Worm (Caenorhabditis elegans) whole organism, early embryonic: Measurements from ENCODE around the gene sri-57.
"Not testable (repeated sequence)": the region's sequence is repeated elsewhere in the genome, so short reads cannot be mapped to it uniquely, and the experiment has no call there.

Source experiments
- B0310.2 ChIP-seq: sonication (generic microtip); optimal IDR thresholded peaks from 2 replicates; lab custom pipeline; 2016; ENCODE audit warnings: mild to moderate bottlenecking, missing genetic modification characterization, missing compliant biosample characterization
- F13C5.2 ChIP-seq: sonication (generic microtip); optimal IDR thresholded peaks from 2 replicates; lab custom pipeline; 2017; ENCODE audit warnings: mild to moderate bottlenecking, missing genetic modification characterization, inconsistent platforms, missing compliant biosample characterization
- aly-1 ChIP-seq: sonication (generic microtip); optimal IDR thresholded peaks from 2 replicates; lab custom pipeline; 2016; ENCODE audit warnings: missing genetic modification characterization, missing compliant biosample characterization
- ama-1 ChIP-seq: fragments of 150-350 bp; optimal IDR thresholded peaks from 2 replicates; lab custom pipeline; 2014
- ceh-13 ChIP-seq: fragments of 200-800 bp; sonication (Bioruptor generic); optimal IDR thresholded peaks from 2 replicates; lab custom pipeline; 2018; ENCODE audit warnings: mild to moderate bottlenecking, missing genetic modification characterization, missing compliant biosample characterization
- ceh-36 ChIP-seq: sonication (generic microtip); optimal IDR thresholded peaks from 2 replicates; lab custom pipeline; 2016; ENCODE audit warnings: missing genetic modification characterization, inconsistent platforms, missing compliant biosample characterization
- ets-7 ChIP-seq: sonication (generic microtip); optimal IDR thresholded peaks from 2 replicates; lab custom pipeline; 2016; ENCODE audit warnings: missing genotype, missing genetic modification characterization, missing compliant biosample characterization
- flt-1 ChIP-seq: fragments of 200-800 bp; sonication (Bioruptor generic); IDR thresholded peaks from 2 replicates; pipeline ENCODE4 v1.3.6; 2022; ENCODE audit warnings: missing genetic modification characterization, missing compliant biosample characterization
- hmbx-1 ChIP-seq: sonication (generic microtip); optimal IDR thresholded peaks from 2 replicates; lab custom pipeline; 2016; ENCODE audit warnings: mild to moderate bottlenecking, missing genetic modification characterization, missing compliant biosample characterization
- hmg-4 ChIP-seq: fragments of 200-800 bp; sonication (Bioruptor generic); optimal IDR thresholded peaks from 2 replicates; lab custom pipeline; 2018; ENCODE audit warnings: mild to moderate bottlenecking, missing genetic modification characterization, missing compliant biosample characterization
- hnd-1 ChIP-seq: sonication (generic microtip); optimal IDR thresholded peaks from 2 replicates; lab custom pipeline; 2016; ENCODE audit warnings: missing genetic modification characterization, missing compliant biosample characterization
- pes-1 ChIP-seq: fragments of 200-800 bp; sonication (Bioruptor generic); IDR thresholded peaks from 2 replicates; pipeline ENCODE4 v1.3.6; 2022; ENCODE audit warnings: missing genetic modification reagents, missing genetic modification characterization, missing compliant biosample characterization
- scrt-1 ChIP-seq: fragments of 200-800 bp; sonication (Bioruptor generic); IDR thresholded peaks from 2 replicates; pipeline ENCODE4 v1.3.6; 2022; ENCODE audit warnings: missing genetic modification characterization, missing compliant biosample characterization
- sea-1 ChIP-seq: fragments of 200-800 bp; sonication (Bioruptor generic); conservative IDR thresholded peaks from 2 replicates; pipeline ENCODE4 v1.3.6; 2022; ENCODE audit warnings: missing genetic modification characterization, missing compliant biosample characterization
- tbx-11 ChIP-seq: fragments of 200-800 bp; sonication (Bioruptor generic); IDR thresholded peaks from 2 replicates; pipeline ENCODE4 v1.3.6; 2022; ENCODE audit warnings: missing genetic modification characterization, missing compliant biosample characterization
- tbx-37 ChIP-seq: fragments of 200-800 bp; sonication (Bioruptor generic); conservative IDR thresholded peaks from 2 replicates; pipeline ENCODE4 v1.3.6; 2022; ENCODE audit warnings: missing genetic modification reagents, missing genetic modification characterization, missing compliant biosample characterization
- tra-4 ChIP-seq: sonication (generic microtip); optimal IDR thresholded peaks from 2 replicates; lab custom pipeline; 2017; ENCODE audit warnings: missing genetic modification characterization, missing compliant biosample characterization

Gene sri-57

DNA sequence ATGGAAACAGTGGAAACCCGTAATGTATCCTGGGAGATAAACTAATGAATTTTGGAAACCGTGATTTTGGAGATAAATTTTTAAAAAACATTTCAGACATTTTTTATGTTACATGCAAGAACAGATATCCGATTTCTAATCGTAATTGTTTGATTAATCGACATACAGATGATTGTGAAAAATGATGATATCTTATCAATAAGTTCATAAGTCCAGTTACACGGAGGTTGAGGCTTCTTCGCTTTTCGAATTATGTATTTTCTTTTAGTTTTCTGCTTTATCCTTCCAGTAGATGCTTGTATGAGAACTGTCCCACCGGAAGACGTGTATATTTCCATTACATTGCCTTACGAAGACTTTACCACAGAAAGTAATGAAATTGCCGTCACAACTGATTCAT lies 6.6 kb downstream of the sri-57 start, which contains the start of gene F22E5.22:
F22E5.22 (plus strand) TSS at position 301 of the 400 bp plus-strand sequence.
- TF ChIP-seq hnd-1 (tag; lab: Kevin White, UChicago), result no peak
- TF ChIP-seq sea-1 (GFP tag; lab: Robert Waterston, UW), result no peak
- no peak for TF ChIP-seq flt-1 (GFP tag; lab: Robert Waterston, UW)
- TF ChIP-seq hmbx-1, result no peak
- TF ChIP-seq tbx-11, result no peak
- no peak for TF ChIP-seq ceh-13 (GFP tag; lab: Kevin White, UChicago)

- TF ChIP-seq hmbx-1; scrt-1 (GFP tag; lab: Robert Waterston, UW); sea-1 (GFP tag; lab: Robert Waterston, UW): not testable (repeated sequence)
These were observed 7.1 kb downstream of the sri-57 start, which contains the start of gene F22E5.2 for ce11 chrII:2665081-2665480. F22E5.2 (plus strand) TSS chrII:2665381.

ce11 chrII:2659364-2659763 lies 12.9 kb downstream of the sri-57 start, which contains the start of gene gcy-21:
gcy-21 (plus strand) TSS chrII:2659664.
- TF ChIP-seq pes-1 (GFP tag; lab: Robert Waterston, UW) (no peak), ceh-13 (GFP tag; lab: Kevin White, UChicago) (no peak)

- TF ChIP-seq aly-1 (no peak), F13C5.2 (tag; lab: Kevin White, UChicago) (no peak), hmg-4 (GFP tag; lab: Kevin White, UChicago) (no peak), scrt-1 (GFP tag; lab: Robert Waterston, UW) (no peak), hmbx-1 (no peak), tra-4 (tag; lab: Kevin White, UChicago) (no peak), pes-1 (GFP tag; lab: Robert Waterston, UW) (no peak), ets-7 (tag; lab: Kevin White, UChicago) (no peak), ceh-13 (GFP tag; lab: Kevin White, UChicago) (no peak), tbx-11 (no peak), flt-1 (GFP tag; lab: Robert Waterston, UW) (no peak), ama-1 (lab: Kevin White, UChicago) (no peak), sea-1 (GFP tag; lab: Robert Waterston, UW) (no peak), B0310.2 (tag; lab: Kevin White, UChicago) (no peak), tbx-37 (GFP tag; lab: Robert Waterston, UW) (no peak), hnd-1 (tag; lab: Kevin White, UChicago) (no peak), ceh-36 (tag; lab: Kevin White, UChicago) (no peak)
These were observed 15.6 kb downstream of the sri-57 start, which contains the start of gene sri-47 for ce11 chrII:2656606-2657005. sri-47 (plus strand) TSS chrII:2656906.

ce11 chrII:2649539-2649938 lies 22.7 kb downstream of the sri-57 start, which contains the start of the genes F22E5.13 and F22E5.6:
F22E5.13 (minus strand) TSS chrII:2649639.
F22E5.6 (plus strand) TSS chrII:2649835.
- TF ChIP-seq B0310.2 (tag; lab: Kevin White, UChicago) (no peak), ceh-36 (tag; lab: Kevin White, UChicago) (no peak), flt-1 (GFP tag; lab: Robert Waterston, UW) (no peak), tra-4 (tag; lab: Kevin White, UChicago) (no peak), hmbx-1 (no peak), tbx-37 (GFP tag; lab: Robert Waterston, UW) (no peak), hmg-4 (GFP tag; lab: Kevin White, UChicago) (no peak), hnd-1 (tag; lab: Kevin White, UChicago) (no peak), sea-1 (GFP tag; lab: Robert Waterston, UW) (no peak), ceh-13 (GFP tag; lab: Kevin White, UChicago) (no peak), scrt-1 (GFP tag; lab: Robert Waterston, UW) (no peak), aly-1 (no peak), pes-1 (GFP tag; lab: Robert Waterston, UW) (no peak), ama-1 (lab: Kevin White, UChicago) (no peak), tbx-11 (no peak), F13C5.2 (tag; lab: Kevin White, UChicago) (no peak), ets-7 (tag; lab: Kevin White, UChicago) (no peak)

DNA sequence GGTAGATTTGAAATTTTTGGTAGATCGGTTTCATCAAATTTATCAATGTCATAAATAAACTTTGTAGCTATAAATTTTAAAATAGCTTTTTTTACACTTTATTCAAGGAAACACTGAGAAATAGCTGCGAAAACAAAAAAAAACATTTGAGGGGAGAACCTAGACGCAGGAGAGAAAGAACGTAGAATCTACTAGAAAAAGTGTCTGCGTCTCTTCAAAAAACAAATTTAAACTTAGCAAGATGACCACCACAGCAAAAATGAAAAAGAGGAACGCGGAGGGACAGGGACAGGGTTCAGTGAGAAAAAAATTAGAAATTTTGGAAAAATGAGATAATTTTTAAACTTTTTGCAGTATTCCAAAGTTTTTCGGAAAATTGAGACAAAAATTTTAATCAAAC lies 23.2 kb downstream of the sri-57 start:
- TF ChIP-seq aly-1, result no peak
- TF ChIP-seq ceh-36 (tag; lab: Kevin White, UChicago), result no peak

DNA sequence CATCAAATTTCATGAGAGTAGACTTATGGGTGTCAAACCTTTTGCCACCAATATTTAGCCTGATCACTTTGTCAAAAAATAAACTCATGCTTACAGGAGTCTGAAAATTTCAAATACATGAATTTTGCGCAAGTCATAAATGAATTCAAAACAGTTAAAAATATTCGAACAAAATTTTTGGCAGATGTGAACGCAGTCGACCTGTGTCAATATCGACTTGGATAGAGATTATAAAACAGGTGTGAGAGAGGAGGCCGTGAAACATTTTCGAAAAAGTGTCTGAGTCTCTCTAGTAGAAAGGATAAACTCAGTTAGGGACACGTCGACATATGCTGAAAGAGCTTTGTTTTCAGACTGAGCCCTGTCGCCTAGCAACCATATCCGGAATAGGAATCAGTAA lies 25.5 kb downstream of the sri-57 start, which contains the start of gene F22E5.12:
F22E5.12 (minus strand) TSS at position 101 of the 400 bp plus-strand sequence.
- TF ChIP-seq ceh-13 (GFP tag; lab: Kevin White, UChicago); scrt-1 (GFP tag; lab: Robert Waterston, UW); tbx-37 (GFP tag; lab: Robert Waterston, UW): not testable (repeated sequence)

DNA sequence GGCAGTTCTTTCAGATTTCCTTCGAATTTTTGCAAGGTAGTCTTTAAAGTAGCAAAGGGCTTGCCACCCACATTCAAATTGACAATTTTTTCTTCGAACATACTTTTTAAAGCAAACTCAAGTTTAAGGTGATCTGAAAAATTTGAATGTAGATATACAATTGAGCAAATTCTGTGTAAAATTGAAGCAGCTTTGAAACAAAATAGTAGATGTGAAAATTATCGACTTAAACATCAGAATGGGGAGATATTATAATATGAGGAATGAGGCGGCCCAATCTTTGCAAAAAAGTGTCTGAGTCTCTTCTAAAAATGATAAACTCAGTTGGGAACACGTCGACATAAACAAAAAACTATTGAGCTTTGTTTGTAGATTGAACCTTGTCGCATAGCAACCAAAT lies 27.7 kb downstream of the sri-57 start, which contains the start of gene F22E5.11:
F22E5.11 (minus strand) TSS at position 101 of the 400 bp plus-strand sequence.
- TF ChIP-seq sea-1 (GFP tag; lab: Robert Waterston, UW), result no peak
- no peak for TF ChIP-seq tra-4 (tag; lab: Kevin White, UChicago)
- TF ChIP-seq tbx-11, result no peak
- no peak for TF ChIP-seq scrt-1 (GFP tag; lab: Robert Waterston, UW)
- TF ChIP-seq flt-1 (GFP tag; lab: Robert Waterston, UW), result no peak
- TF ChIP-seq aly-1, result no peak
- TF ChIP-seq ceh-36 (tag; lab: Kevin White, UChicago), result no peak
